Fruit fly (Drosophila melanogaster) whole organism, prepupa: ENCODE results near the gene CG6770.
A peak's percentile ranks its signal among the peaks of the same experiment; 100 is the strongest.

ENCODE experiments used
- CG10631 ChIP-seq: fragments of 200-800 bp; sonication (Bioruptor generic); optimal IDR thresholded peaks from 2 replicates; lab custom pipeline; 2016; ENCODE audit warnings: missing biosample characterization, missing genetic modification characterization
- CG10669 ChIP-seq: fragments of 200-800 bp; sonication (Bioruptor generic); optimal IDR thresholded peaks from 3 replicates; lab custom pipeline; 2018; ENCODE audit warnings: missing biosample characterization, mild to moderate bottlenecking, missing genetic modification characterization, moderate library complexity
- CG11294 ChIP-seq: fragments of 200-800 bp; sonication (Bioruptor generic); IDR thresholded peaks from 2 replicates; pipeline ENCODE4 v1.3.6; 2022; ENCODE audit warnings: missing biosample characterization, missing genetic modification characterization
- CG11762 ChIP-seq: fragments of 200-800 bp; sonication (Bioruptor generic); optimal IDR thresholded peaks from 3 replicates; lab custom pipeline; 2016; ENCODE audit warnings: missing biosample characterization, missing genetic modification characterization; ENCODE audit not compliant: insufficient read depth
- CG11902 ChIP-seq: fragments of 200-800 bp; sonication (Bioruptor generic); optimal IDR thresholded peaks from 3 replicates; lab custom pipeline; 2016; ENCODE audit warnings: missing biosample characterization, missing genetic modification characterization
- CG15336 ChIP-seq: fragments of 200-800 bp; sonication (Bioruptor generic); IDR thresholded peaks from 2 replicates; pipeline ENCODE4 v1.3.6; 2022; ENCODE audit warnings: missing biosample characterization, missing genetic modification characterization
- CG16779 ChIP-seq: fragments of 200-800 bp; sonication (Bioruptor generic); optimal IDR thresholded peaks from 3 replicates; lab custom pipeline; 2017; ENCODE audit warnings: missing biosample characterization, mild to moderate bottlenecking, missing genetic modification characterization
- CG32006 ChIP-seq: fragments of 200-800 bp; sonication (Bioruptor generic); optimal IDR thresholded peaks from 3 replicates; lab custom pipeline; 2017; ENCODE audit warnings: missing biosample characterization, mild to moderate bottlenecking, missing genetic modification characterization
- CG34406 ChIP-seq: fragments of 200-800 bp; sonication (Bioruptor generic); optimal IDR thresholded peaks from 3 replicates; lab custom pipeline; 2016; ENCODE audit warnings: missing biosample characterization, missing genetic modification characterization
- CG3919 ChIP-seq: fragments of 200-800 bp; sonication (Bioruptor generic); optimal IDR thresholded peaks from 3 replicates; lab custom pipeline; 2016; ENCODE audit warnings: missing biosample characterization, missing genetic modification characterization
- CG4318 ChIP-seq: fragments of 200-800 bp; sonication (Bioruptor generic); optimal IDR thresholded peaks from 3 replicates; lab custom pipeline; 2017; ENCODE audit warnings: missing biosample characterization, mild to moderate bottlenecking, missing genetic modification characterization
- CG6163 ChIP-seq: fragments of 200-800 bp; sonication (Bioruptor generic); IDR thresholded peaks from 3 replicates; pipeline ENCODE4 v1.3.6; 2022; ENCODE audit warnings: missing biosample characterization, missing genetic modification characterization
- CG6276 ChIP-seq: fragments of 200-800 bp; sonication (Bioruptor generic); optimal IDR thresholded peaks from 2 replicates; lab custom pipeline; 2017; ENCODE audit warnings: missing biosample characterization, mild to moderate bottlenecking, missing genetic modification characterization
- CG6792 ChIP-seq: fragments of 200-800 bp; sonication (Bioruptor generic); optimal IDR thresholded peaks from 3 replicates; lab custom pipeline; 2016; ENCODE audit warnings: missing biosample characterization, missing genetic modification characterization
- CG6808 ChIP-seq: fragments of 200-800 bp; sonication (Bioruptor generic); optimal IDR thresholded peaks from 3 replicates; lab custom pipeline; 2017; ENCODE audit warnings: missing biosample characterization, missing genetic modification characterization, mild to moderate bottlenecking, moderate library complexity, missing genetic modification reagents
- CG6854 ChIP-seq: fragments of 200-800 bp; sonication (Bioruptor generic); optimal IDR thresholded peaks from 2 replicates; lab custom pipeline; 2017; ENCODE audit warnings: missing biosample characterization, mild to moderate bottlenecking, missing genetic modification characterization
- CG8319 ChIP-seq: fragments of 200-800 bp; sonication (Bioruptor generic); optimal IDR thresholded peaks from 3 replicates; lab custom pipeline; 2016; ENCODE audit warnings: missing biosample characterization, missing genetic modification characterization
- CG8632 ChIP-seq: fragments of 200-800 bp; sonication (Bioruptor generic); optimal IDR thresholded peaks from 3 replicates; lab custom pipeline; 2016; ENCODE audit warnings: missing biosample characterization, missing genetic modification characterization
- CG9139 ChIP-seq: fragments of 200-800 bp; sonication (Bioruptor generic); optimal IDR thresholded peaks from 3 replicates; lab custom pipeline; 2017; ENCODE audit warnings: missing biosample characterization, mild to moderate bottlenecking, missing genetic modification characterization
- Eip75B ChIP-seq: fragments of 200-800 bp; sonication (Bioruptor generic); optimal IDR thresholded peaks from 3 replicates; lab custom pipeline; 2016; ENCODE audit warnings: missing biosample characterization, missing genetic modification characterization
- Eip78C ChIP-seq: fragments of 200-800 bp; sonication (Bioruptor generic); peaks from one replicate; lab custom pipeline; 2016; ENCODE audit warnings: missing biosample characterization, missing genetic modification characterization
- Eip93F ChIP-seq: fragments of 200-800 bp; sonication (Bioruptor generic); optimal IDR thresholded peaks from 2 replicates; lab custom pipeline; 2016; ENCODE audit warnings: missing biosample characterization, mild to moderate bottlenecking, missing genetic modification characterization
- Ets21C ChIP-seq: fragments of 200-800 bp; sonication (Bioruptor generic); optimal IDR thresholded peaks from 3 replicates; lab custom pipeline; 2016; ENCODE audit warnings: missing biosample characterization, missing genetic modification characterization
- Ets96B ChIP-seq: fragments of 200-800 bp; optimal IDR thresholded peaks from 2 replicates; lab custom pipeline; 2019; ENCODE audit warnings: missing biosample characterization, mild to moderate bottlenecking, missing genetic modification characterization, moderate library complexity
- Hr39 ChIP-seq: fragments of 200-800 bp; sonication (Bioruptor generic); optimal IDR thresholded peaks from 2 replicates; lab custom pipeline; 2016; ENCODE audit warnings: missing biosample characterization, missing genetic modification characterization
- Met ChIP-seq: fragments of 200-800 bp; sonication (Bioruptor generic); optimal IDR thresholded peaks from 3 replicates; lab custom pipeline; 2016; ENCODE audit warnings: missing biosample characterization, missing genetic modification characterization
- Smox ChIP-seq: fragments of 200-800 bp; sonication (Bioruptor generic); optimal IDR thresholded peaks from 3 replicates; lab custom pipeline; 2016; ENCODE audit warnings: missing biosample characterization, missing genetic modification characterization
- Sox102F ChIP-seq: fragments of 200-800 bp; sonication (Bioruptor generic); optimal IDR thresholded peaks from 2 replicates; lab custom pipeline; 2016; ENCODE audit warnings: missing biosample characterization, mild to moderate bottlenecking, missing genetic modification characterization
- Sox14 ChIP-seq: fragments of 200-800 bp; sonication (Bioruptor generic); optimal IDR thresholded peaks from 3 replicates; lab custom pipeline; 2016; ENCODE audit warnings: missing biosample characterization, missing genetic modification characterization
- achi ChIP-seq: fragments of 200-800 bp; sonication (Bioruptor generic); optimal IDR thresholded peaks from 3 replicates; lab custom pipeline; 2016; ENCODE audit warnings: missing biosample characterization, missing genetic modification characterization
- acj6 ChIP-seq: fragments of 200-800 bp; sonication (Bioruptor generic); optimal IDR thresholded peaks from 3 replicates; lab custom pipeline; 2016; ENCODE audit warnings: missing biosample characterization, missing genetic modification characterization
- cyc ChIP-seq: fragments of 200-800 bp; sonication (Bioruptor generic); optimal IDR thresholded peaks from 3 replicates; lab custom pipeline; 2016; ENCODE audit warnings: missing biosample characterization, missing genetic modification characterization
- dac ChIP-seq: fragments of 200-800 bp; sonication (Bioruptor generic); optimal IDR thresholded peaks from 2 replicates; lab custom pipeline; 2017; ENCODE audit warnings: missing biosample characterization, mild to moderate bottlenecking, missing genetic modification characterization
- eg ChIP-seq: fragments of 200-800 bp; sonication (Bioruptor generic); IDR thresholded peaks from 3 replicates; pipeline ENCODE4 v1.3.6; 2022; ENCODE audit warnings: missing biosample characterization, missing genetic modification characterization
- esn ChIP-seq: fragments of 200-800 bp; sonication (Bioruptor generic); optimal IDR thresholded peaks from 2 replicates; lab custom pipeline; 2016; ENCODE audit warnings: missing biosample characterization, mild to moderate bottlenecking, missing genetic modification characterization, moderate library complexity
- fd59A ChIP-seq: fragments of 200-800 bp; sonication (Bioruptor generic); optimal IDR thresholded peaks from 2 replicates; lab custom pipeline; 2017; ENCODE audit warnings: missing biosample characterization, mild to moderate bottlenecking, missing genetic modification characterization, missing genetic modification reagents
- fkh ChIP-seq: fragments of 200-800 bp; sonication (Bioruptor generic); optimal IDR thresholded peaks from 3 replicates; lab custom pipeline; 2017; ENCODE audit warnings: missing biosample characterization, mild to moderate bottlenecking, missing genetic modification characterization, moderate library complexity
- lz ChIP-seq: fragments of 200-800 bp; sonication (Bioruptor generic); optimal IDR thresholded peaks from 3 replicates; lab custom pipeline; 2016; ENCODE audit warnings: missing biosample characterization, missing genetic modification characterization
- net ChIP-seq: fragments of 200-800 bp; sonication (Bioruptor generic); optimal IDR thresholded peaks from 3 replicates; lab custom pipeline; 2016; ENCODE audit warnings: missing biosample characterization, missing genetic modification characterization
- pdm3 ChIP-seq: fragments of 200-800 bp; sonication (Bioruptor generic); optimal IDR thresholded peaks from 3 replicates; lab custom pipeline; 2016; ENCODE audit warnings: missing biosample characterization, missing genetic modification characterization
- salr ChIP-seq, 2 experiments: fragments of 200-800 bp; sonication (Bioruptor generic); optimal IDR thresholded peaks; 3 replicates each; lab custom pipeline; 2016 to 2018; ENCODE audit warnings: missing biosample characterization in 2 of 2, missing genetic modification characterization in 2 of 2, mild to moderate bottlenecking in 1 of 2
- spab ChIP-seq: fragments of 200-800 bp; sonication (Bioruptor generic); optimal IDR thresholded peaks from 2 replicates; lab custom pipeline; 2017; ENCODE audit warnings: missing biosample characterization, mild to moderate bottlenecking, missing genetic modification characterization, missing genetic modification reagents
- ss ChIP-seq, 2 experiments: fragments of 200-800 bp; sonication (Bioruptor generic); optimal IDR thresholded peaks; 2 replicates in 1 of 2; 3 replicates in 1 of 2; lab custom pipeline; 2017 to 2018; ENCODE audit warnings: mild to moderate bottlenecking in 2 of 2, missing biosample characterization in 2 of 2, missing genetic modification characterization in 2 of 2, moderate library complexity in 1 of 2
- svp ChIP-seq: fragments of 200-800 bp; sonication (Bioruptor generic); peaks from one replicate; lab custom pipeline; 2016; ENCODE audit warnings: missing biosample characterization, missing genetic modification characterization
- topi ChIP-seq: fragments of 200-800 bp; sonication (Bioruptor generic); optimal IDR thresholded peaks from 3 replicates; lab custom pipeline; 2016; ENCODE audit warnings: missing biosample characterization, missing genetic modification characterization
- vri ChIP-seq: fragments of 200-800 bp; sonication (Bioruptor generic); optimal IDR thresholded peaks from 3 replicates; lab custom pipeline; 2016; ENCODE audit warnings: missing biosample characterization, mild to moderate bottlenecking, missing genetic modification characterization

CG6770 gene

DNA sequence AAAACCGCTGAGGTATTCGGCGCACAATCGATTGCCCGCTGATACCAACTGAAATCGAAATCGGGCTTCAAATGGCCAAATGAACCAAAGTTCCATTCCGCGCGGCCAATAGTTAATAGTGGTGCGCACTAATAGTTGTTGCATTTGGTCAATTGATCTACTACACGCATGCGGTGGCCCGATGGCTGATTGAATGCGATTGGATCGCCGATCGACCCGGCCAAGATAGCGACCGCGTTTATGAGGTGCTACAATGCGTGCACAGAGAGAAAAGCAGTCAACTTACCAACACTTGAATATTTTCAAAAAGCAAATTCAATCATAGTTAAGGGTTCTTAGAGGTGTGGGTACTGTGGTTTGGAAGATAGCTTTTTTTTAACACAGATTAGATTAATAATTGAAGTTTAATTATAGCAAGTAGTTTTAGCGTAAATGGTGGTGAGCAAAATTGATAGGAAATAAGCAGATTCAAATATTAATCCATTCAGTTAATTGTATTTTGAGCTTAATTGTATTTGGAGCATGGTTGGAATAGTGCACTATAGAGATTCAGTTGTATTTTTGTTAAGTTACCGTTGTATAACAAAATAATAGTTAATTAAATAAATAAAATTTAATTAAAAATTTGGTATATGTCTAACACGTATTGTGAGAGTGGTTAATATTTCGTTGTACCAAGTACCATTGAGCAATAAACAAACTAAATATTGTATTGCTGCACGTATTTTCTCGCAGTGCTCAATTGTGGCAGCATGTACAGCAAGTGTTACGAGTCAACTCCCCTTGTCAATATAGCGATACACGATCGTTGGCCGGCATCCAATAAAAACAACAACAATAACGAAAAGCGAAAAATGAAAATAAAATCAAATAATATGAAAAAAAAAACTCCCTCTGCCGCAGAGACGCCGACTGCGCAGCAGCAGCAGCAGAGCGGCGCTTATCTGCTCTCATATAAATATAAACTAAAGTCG is 19.2 kb downstream of the CG6770 start (continued):
- TF ChIP-seq CG11294 (GFP tag; lab: Robert Waterston, UW) (peak; percentile 43), CG15336 (GFP tag; lab: Robert Waterston, UW) (peak; percentile 67), CG11762 (GFP tag; lab: Kevin White, UChicago) (peak; percentile 53), CG6854 (GFP tag; lab: Kevin White, UChicago) (peak; percentile 65), CG34406 (GFP tag; lab: Kevin White, UChicago) (peak; percentile 84), Sox14 (GFP tag; lab: Kevin White, UChicago) (peak; percentile 68), spab (GFP tag; lab: Kevin White, UChicago) (peak; percentile 75), CG11902 (peak; percentile 65), achi (GFP tag; lab: Kevin White, UChicago) (peak; percentile 75), Ets21C (GFP tag; lab: Kevin White, UChicago) (peak; percentile 62), Eip78C (GFP tag; lab: Kevin White, UChicago) (peak; percentile 91), CG16779 (peak; percentile 67), pdm3 (GFP tag; lab: Kevin White, UChicago) (peak; percentile 71), CG10631 (GFP tag; lab: Kevin White, UChicago) (peak; percentile 82), CG9139 (GFP tag; lab: Kevin White, UChicago) (peak; percentile 91), Eip93F (GFP tag; lab: Kevin White, UChicago) (peak; percentile 29), CG6276 (GFP tag; lab: Kevin White, UChicago) (peak; percentile 86), Hr39 (peak; percentile 81), esn (peak; percentile 84), vri (peak; percentile 68), fkh (GFP tag; lab: Kevin White, UChicago) (no peak), CG4318 (GFP tag; lab: Kevin White, UChicago) (peak; percentile 84), dac (GFP tag; lab: Kevin White, UChicago) (no peak), net (peak; percentile 60), Eip75B (GFP tag; lab: Kevin White, UChicago) (peak; percentile 1), svp (GFP tag; lab: Kevin White, UChicago) (peak; percentile 87), CG6808 (GFP tag; lab: Kevin White, UChicago) (peak; percentile 85), Ets96B (tag; lab: Kevin White, UChicago) (peak; percentile 77)

DNA sequence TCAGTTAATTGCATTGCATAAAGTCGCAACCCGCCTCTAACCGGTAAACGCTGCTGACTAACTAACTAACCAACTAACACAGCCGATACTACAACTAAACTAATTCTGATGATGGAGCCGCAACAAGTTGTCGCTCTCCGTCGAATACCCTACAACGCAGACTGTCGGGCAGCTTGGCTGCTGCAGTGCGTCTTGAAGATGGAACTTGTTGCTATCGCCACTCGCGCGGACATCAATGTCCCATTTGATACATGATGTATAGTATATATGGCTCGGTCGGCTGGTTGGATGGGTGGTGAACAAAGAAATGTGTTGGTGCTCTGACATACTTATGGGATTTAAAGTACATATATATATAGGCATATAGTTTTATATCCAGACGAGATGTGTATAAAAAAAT is 20.4 kb downstream of the CG6770 start:
- TF ChIP-seq Met (GFP tag; lab: Kevin White, UChicago) = no peak
- TF ChIP-seq ss (GFP tag; optimal IDR thresholded peaks at IDR 0.05; lab: Kevin White, UChicago) = peak; percentile 35 to 44
- TF ChIP-seq Ets21C (GFP tag; lab: Kevin White, UChicago) = no peak
- TF ChIP-seq Eip78C (GFP tag; lab: Kevin White, UChicago) = peak; percentile 77
- TF ChIP-seq CG6276 (GFP tag; lab: Kevin White, UChicago) = peak; percentile 55
- no peak for TF ChIP-seq pdm3 (GFP tag; lab: Kevin White, UChicago)
- TF ChIP-seq CG6163 (GFP tag; lab: Robert Waterston, UW) = peak; percentile 54; the same call in 2 of the 3 replicates
- peak; percentile 7 for TF ChIP-seq CG32006
- TF ChIP-seq CG6854 (GFP tag; lab: Kevin White, UChicago) = no peak
- TF ChIP-seq CG10631 (GFP tag; lab: Kevin White, UChicago) = peak; percentile 22
- peak; percentile 61 for TF ChIP-seq Sox14 (GFP tag; lab: Kevin White, UChicago)
- TF ChIP-seq CG3919 (GFP tag; lab: Kevin White, UChicago) = peak; percentile 42
- TF ChIP-seq achi (GFP tag; lab: Kevin White, UChicago) = peak; percentile 8
- no peak for TF ChIP-seq CG10669 (GFP tag; lab: Kevin White, UChicago)
- TF ChIP-seq net = peak; percentile 49
- TF ChIP-seq salr (GFP tag; optimal IDR thresholded peaks at IDR 0.05; lab: Kevin White, UChicago) = peak in 1 of 2 experiments; percentile 35
- no peak for TF ChIP-seq CG6792 (GFP tag; lab: Kevin White, UChicago)
- TF ChIP-seq acj6 = no peak
- no peak for TF ChIP-seq CG8632
- peak; percentile 49 for TF ChIP-seq CG15336 (GFP tag; lab: Robert Waterston, UW)
- peak; percentile 4 for TF ChIP-seq Sox102F
- TF ChIP-seq Eip93F (GFP tag; lab: Kevin White, UChicago) = no peak
- TF ChIP-seq CG8319 (GFP tag; lab: Kevin White, UChicago) = no peak
- peak; percentile 11 for TF ChIP-seq topi (GFP tag; lab: Kevin White, UChicago)
- no peak for TF ChIP-seq Smox
- peak; percentile 17 for TF ChIP-seq cyc (GFP tag; lab: Kevin White, UChicago)
- TF ChIP-seq fd59A = peak; percentile 25
- no peak for TF ChIP-seq lz (GFP tag; lab: Kevin White, UChicago)
- TF ChIP-seq CG11294 (GFP tag; lab: Robert Waterston, UW) = no peak
- TF ChIP-seq Hr39 = no peak
- TF ChIP-seq svp (GFP tag; lab: Kevin White, UChicago) = peak; percentile 55
- peak; percentile 70; the same call in 2 of the 3 replicates for TF ChIP-seq eg (GFP tag; lab: Robert Waterston, UW)
